Worm (Caenorhabditis elegans): ENCODE data around the gene F11G11.15.

DNA sequence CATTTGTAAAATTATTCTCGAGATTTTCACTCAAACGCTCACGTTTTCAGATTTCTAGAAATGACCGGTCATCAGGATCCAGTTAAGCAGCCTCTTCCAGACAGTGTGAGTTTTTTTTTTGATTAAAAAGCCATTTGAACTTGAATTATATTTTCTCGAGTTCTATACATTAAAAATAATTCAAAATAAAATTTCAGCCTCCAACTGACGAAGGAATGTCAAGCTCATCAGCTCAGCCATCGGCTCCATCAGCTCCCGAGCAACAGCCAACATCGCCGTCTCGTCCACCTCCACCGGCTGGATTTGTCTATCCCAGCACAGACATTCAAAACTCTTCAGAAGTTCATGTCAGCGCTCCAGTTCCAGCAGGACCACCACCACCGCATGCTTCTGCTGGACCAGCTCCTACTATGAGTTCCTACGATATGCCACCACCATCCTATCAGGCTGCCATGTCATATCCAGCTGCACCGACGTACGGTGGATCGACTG, 16.7 kb upstream of the F11G11.15 start, which contains the start of gene F11G11.5:
- TF ChIP-seq R02D3.7 (tag; optimal IDR thresholded peaks at IDR 0.05) (no peak), skn-1 (tag; optimal IDR thresholded peaks at IDR 0.05) (no peak), nhr-25 (tag; optimal IDR thresholded peaks at IDR 0.05) (no peak), nhr-11 (tag; optimal IDR thresholded peaks at IDR 0.05) (no peak), nhr-10 (tag; optimal IDR thresholded peaks at IDR 0.05) (no peak), aly-2 (tag; optimal IDR thresholded peaks at IDR 0.05) (no peak), elt-1 (tag; optimal IDR thresholded peaks at IDR 0.05) (no peak), ama-1 (optimal IDR thresholded peaks at IDR 0.05) (peak; percentile 68), elt-3 (tag; optimal IDR thresholded peaks at IDR 0.05) (no peak)
